Fruit fly (Drosophila melanogaster) whole organism, embryonic: ENCODE results near the gene CG17207.

ENCODE experiments used
- CG10654 ChIP-seq: fragments of 200-800 bp; sonication (Bioruptor generic); optimal IDR thresholded peaks from 2 replicates; lab custom pipeline; 2016; ENCODE audit warnings: missing biosample characterization, missing genetic modification characterization
- CG11696 ChIP-seq: fragments of 200-800 bp; sonication (Bioruptor generic); IDR thresholded peaks from 2 replicates; pipeline ENCODE4 v1.3.6; 2022; ENCODE audit warnings: missing biosample characterization, missing genetic modification characterization
- CG12104 ChIP-seq: fragments of 200-800 bp; sonication (Bioruptor generic); optimal IDR thresholded peaks from 3 replicates; lab custom pipeline; 2016; ENCODE audit warnings: missing biosample characterization, missing genetic modification characterization
- CG12659 ChIP-seq: fragments of 200-800 bp; sonication (Bioruptor generic); optimal IDR thresholded peaks from 3 replicates; lab custom pipeline; 2017; ENCODE audit warnings: mild to moderate bottlenecking, missing biosample characterization, missing genetic modification reagents, missing genetic modification characterization
- CG13287 ChIP-seq: fragments of 200-800 bp; sonication (Bioruptor generic); IDR thresholded peaks from 2 replicates; pipeline ENCODE4 v1.3.6; 2022; ENCODE audit warnings: missing biosample characterization, missing genetic modification characterization; ENCODE audit not compliant: partially characterized antibody
- CG13296 ChIP-seq: fragments of 200-800 bp; sonication (Bioruptor generic); optimal IDR thresholded peaks from 3 replicates; lab custom pipeline; 2018; ENCODE audit warnings: missing biosample characterization, mild to moderate bottlenecking, missing genetic modification characterization
- CG13894 ChIP-seq: fragments of 200-800 bp; sonication (Bioruptor generic); optimal IDR thresholded peaks from 3 replicates; lab custom pipeline; 2018; ENCODE audit warnings: missing biosample characterization, mild to moderate bottlenecking, missing genetic modification characterization, moderate library complexity
- CG15073 ChIP-seq: fragments of 200-800 bp; sonication (Bioruptor generic); optimal IDR thresholded peaks from 2 replicates; lab custom pipeline; 2016; ENCODE audit warnings: missing biosample characterization, missing genetic modification characterization
- CG18764 ChIP-seq: fragments of 200-800 bp; sonication (Bioruptor generic); optimal IDR thresholded peaks from 3 replicates; lab custom pipeline; 2016; ENCODE audit warnings: missing biosample characterization, missing genetic modification characterization
- CG30403 ChIP-seq: fragments of 200-800 bp; sonication (Bioruptor generic); optimal IDR thresholded peaks from 3 replicates; lab custom pipeline; 2016; ENCODE audit warnings: missing biosample characterization, missing genetic modification characterization
- CG34376 ChIP-seq: fragments of 200-800 bp; sonication (Bioruptor generic); optimal IDR thresholded peaks from 2 replicates; lab custom pipeline; 2018; ENCODE audit warnings: missing biosample characterization, mild to moderate bottlenecking, missing genetic modification characterization
- CG4328 ChIP-seq: fragments of 200-800 bp; sonication (Bioruptor generic); optimal IDR thresholded peaks from 3 replicates; lab custom pipeline; 2017; ENCODE audit warnings: missing biosample characterization, missing genetic modification reagents, missing genetic modification characterization
- CG6654 ChIP-seq: fragments of 200-800 bp; sonication (Bioruptor generic); optimal IDR thresholded peaks from 2 replicates; lab custom pipeline; 2017; ENCODE audit warnings: missing biosample characterization, mild to moderate bottlenecking, missing genetic modification characterization
- CG6683 ChIP-seq: fragments of 200-800 bp; sonication (Bioruptor generic); optimal IDR thresholded peaks from 2 replicates; lab custom pipeline; 2017; ENCODE audit warnings: missing biosample characterization, mild to moderate bottlenecking, missing genetic modification characterization, missing genetic modification reagents
- CG8765 ChIP-seq: fragments of 200-800 bp; sonication (Bioruptor generic); IDR thresholded peaks from 2 replicates; pipeline ENCODE4 v1.3.6; 2022; ENCODE audit warnings: missing biosample characterization, missing genetic modification characterization
- CG9817 ChIP-seq: fragments of 200-800 bp; sonication (Bioruptor generic); optimal IDR thresholded peaks from 2 replicates; lab custom pipeline; 2018; ENCODE audit warnings: missing biosample characterization, mild to moderate bottlenecking, missing genetic modification characterization, moderate library complexity
- CTCF ChIP-seq: fragments of 200-800 bp; sonication (Bioruptor generic); optimal IDR thresholded peaks from 2 replicates; lab custom pipeline; 2017; ENCODE audit warnings: missing biosample characterization, mild to moderate bottlenecking, missing genetic modification characterization, moderate library complexity
- CrebB ChIP-seq: fragments of 200-800 bp; sonication (Bioruptor generic); optimal IDR thresholded peaks from 3 replicates; lab custom pipeline; 2018; ENCODE audit warnings: missing biosample characterization, mild to moderate bottlenecking, missing genetic modification characterization
- Dek ChIP-seq: fragments of 200-800 bp; sonication (Bioruptor generic); optimal IDR thresholded peaks from 3 replicates; lab custom pipeline; 2019; ENCODE audit warnings: missing biosample characterization, mild to moderate bottlenecking, missing genetic modification characterization, moderate library complexity
- E2f2 ChIP-seq: fragments of 200-800 bp; sonication (Bioruptor generic); IDR thresholded peaks from 2 replicates; pipeline ENCODE4 v1.3.6; 2022; ENCODE audit warnings: missing biosample characterization, missing genetic modification characterization
- HHEX ChIP-seq: fragments of 200-800 bp; sonication (Bioruptor generic); optimal IDR thresholded peaks from 3 replicates; lab custom pipeline; 2017; ENCODE audit warnings: missing biosample characterization, mild to moderate bottlenecking, missing genetic modification characterization, missing genetic modification reagents
- HmgD ChIP-seq: fragments of 200-800 bp; sonication (Bioruptor generic); optimal IDR thresholded peaks from 3 replicates; lab custom pipeline; 2016; ENCODE audit warnings: missing biosample characterization, missing genetic modification characterization
- Hr3 ChIP-seq: fragments of 200-800 bp; sonication (Bioruptor generic); optimal IDR thresholded peaks from 3 replicates; lab custom pipeline; 2016; ENCODE audit warnings: missing biosample characterization, missing genetic modification characterization
- MTF-1 ChIP-seq: fragments of 200-800 bp; sonication (Bioruptor generic); optimal IDR thresholded peaks from 2 replicates; lab custom pipeline; 2018; ENCODE audit warnings: missing biosample characterization, mild to moderate bottlenecking, missing genetic modification characterization, borderline replicate concordance
- Myb ChIP-seq: fragments of 200-800 bp; sonication (Bioruptor generic); optimal IDR thresholded peaks from 2 replicates; lab custom pipeline; 2016; ENCODE audit warnings: missing biosample characterization, missing genetic modification characterization
- Pdp1 ChIP-seq, 2 experiments: fragments of 200-800 bp; sonication (Bioruptor generic); optimal IDR thresholded peaks; 3 replicates each; lab custom pipeline; 2016; ENCODE audit warnings: missing biosample characterization in 2 of 2, missing genetic modification characterization in 2 of 2, mild to moderate bottlenecking in 1 of 2, moderate library complexity in 1 of 2
- Sry-β ChIP-seq: fragments of 200-800 bp; sonication (Bioruptor generic); optimal IDR thresholded peaks from 2 replicates; lab custom pipeline; 2018; ENCODE audit warnings: missing biosample characterization, mild to moderate bottlenecking, missing genetic modification characterization, moderate library complexity
- Sry-δ ChIP-seq: fragments of 200-800 bp; sonication (Bioruptor generic); optimal IDR thresholded peaks from 2 replicates; lab custom pipeline; 2016; ENCODE audit warnings: missing biosample characterization, missing genetic modification characterization
- Tbp ChIP-seq: fragments of >200 bp; optimal IDR thresholded peaks from 2 replicates; lab custom pipeline; 2018; ENCODE audit warnings: missing biosample characterization, missing genetic modification characterization
- caup ChIP-seq: fragments of 200-800 bp; sonication (Bioruptor generic); optimal IDR thresholded peaks from 3 replicates; lab custom pipeline; 2017; ENCODE audit warnings: missing biosample characterization, mild to moderate bottlenecking, missing genetic modification characterization, moderate library complexity; ENCODE audit not compliant: severe bottlenecking
- cg ChIP-seq: fragments of 200-800 bp; sonication (Bioruptor generic); optimal IDR thresholded peaks from 3 replicates; lab custom pipeline; 2019; ENCODE audit warnings: missing biosample characterization, mild to moderate bottlenecking, missing genetic modification characterization, moderate library complexity
- crp ChIP-seq, 2 experiments: fragments of 200-800 bp; sonication (Bioruptor generic); optimal IDR thresholded peaks; 2 replicates in 1 of 2; 3 replicates in 1 of 2; lab custom pipeline; 2017; ENCODE audit warnings: missing biosample characterization in 2 of 2, missing genetic modification characterization in 2 of 2, mild to moderate bottlenecking in 1 of 2, moderate library complexity in 1 of 2
- da ChIP-seq: fragments of 200-800 bp; sonication (Bioruptor generic); optimal IDR thresholded peaks from 2 replicates; lab custom pipeline; 2016; ENCODE audit warnings: missing biosample characterization, missing genetic modification characterization
- dpn ChIP-seq, 2 experiments: fragments of 200-800 bp; sonication (Bioruptor generic); optimal IDR thresholded peaks; 3 replicates each; lab custom pipeline; 2016; ENCODE audit warnings: missing biosample characterization in 2 of 2, missing genetic modification characterization in 2 of 2
- ems ChIP-seq: fragments of 200-800 bp; sonication (Bioruptor generic); optimal IDR thresholded peaks from 3 replicates; lab custom pipeline; 2016; ENCODE audit warnings: missing biosample characterization, missing genetic modification characterization
- ewg ChIP-seq: fragments of 200-800 bp; sonication (Bioruptor generic); optimal IDR thresholded peaks from 3 replicates; lab custom pipeline; 2017; ENCODE audit warnings: mild to moderate bottlenecking, missing biosample characterization, missing genetic modification reagents, missing genetic modification characterization
- gfzf ChIP-seq: fragments of 200-800 bp; sonication (Bioruptor generic); optimal IDR thresholded peaks from 2 replicates; lab custom pipeline; 2016; ENCODE audit warnings: missing biosample characterization, mild to moderate bottlenecking, missing genetic modification characterization, moderate library complexity
- hkb ChIP-seq, 2 experiments: fragments of 200-800 bp in 1 of 2; fragments of >200 bp in 1 of 2; sonication (Bioruptor generic) in 1 of 2; IDR thresholded peaks in 1 of 2; optimal IDR thresholded peaks in 1 of 2; 2 replicates each; pipeline versions ENCODE4 v1.3.6 to Lab custom; 2017 to 2022; ENCODE audit warnings: missing biosample characterization in 1 of 2, missing genetic modification characterization in 1 of 2
- ind ChIP-seq: fragments of 200-800 bp; sonication (Bioruptor generic); optimal IDR thresholded peaks from 3 replicates; lab custom pipeline; 2016; ENCODE audit warnings: missing biosample characterization, missing genetic modification characterization
- knrl ChIP-seq: fragments of 200-800 bp; sonication (Bioruptor generic); IDR thresholded peaks from 3 replicates; pipeline ENCODE4 v1.3.6; 2022; ENCODE audit warnings: missing biosample characterization, missing genetic modification characterization; ENCODE audit not compliant: partially characterized antibody
- lilli ChIP-seq: fragments of 200-800 bp; sonication (Bioruptor generic); optimal IDR thresholded peaks from 3 replicates; lab custom pipeline; 2016; ENCODE audit warnings: missing biosample characterization, missing genetic modification characterization
- nmo ChIP-seq: fragments of 200-800 bp; sonication (Bioruptor generic); optimal IDR thresholded peaks from 2 replicates; lab custom pipeline; 2018; ENCODE audit warnings: missing biosample characterization, mild to moderate bottlenecking, missing genetic modification characterization, moderate library complexity
- org-1 ChIP-seq: fragments of 200-800 bp; sonication (Bioruptor generic); optimal IDR thresholded peaks from 2 replicates; lab custom pipeline; 2017; ENCODE audit warnings: missing biosample characterization, missing genetic modification characterization
- psq ChIP-seq: fragments of 200-800 bp; sonication (Bioruptor generic); optimal IDR thresholded peaks from 2 replicates; lab custom pipeline; 2017; ENCODE audit warnings: missing biosample characterization, missing genetic modification characterization
- tin ChIP-seq: fragments of 200-800 bp; sonication (Bioruptor generic); optimal IDR thresholded peaks from 3 replicates; lab custom pipeline; 2016; ENCODE audit warnings: missing biosample characterization, missing genetic modification characterization
- toy ChIP-seq: fragments of 200-800 bp; sonication (Bioruptor generic); IDR thresholded peaks from 2 replicates; pipeline ENCODE4 v1.3.6; 2022; ENCODE audit warnings: missing biosample characterization, missing genetic modification characterization
- tup ChIP-seq: fragments of 200-800 bp; sonication (Bioruptor generic); optimal IDR thresholded peaks from 2 replicates; lab custom pipeline; 2016; ENCODE audit warnings: missing biosample characterization, mild to moderate bottlenecking, missing genetic modification characterization, moderate library complexity
- unpg ChIP-seq: fragments of 200-800 bp; sonication (Bioruptor generic); optimal IDR thresholded peaks from 3 replicates; lab custom pipeline; 2018; ENCODE audit warnings: missing biosample characterization, mild to moderate bottlenecking, missing genetic modification characterization, moderate library complexity
- wdn ChIP-seq: fragments of 200-800 bp; sonication (Bioruptor generic); IDR thresholded peaks from 2 replicates; pipeline ENCODE4 v1.3.6; 2022; ENCODE audit warnings: missing biosample characterization, missing genetic modification characterization
- zen ChIP-seq: fragments of 200-800 bp; sonication (Bioruptor generic); optimal IDR thresholded peaks from 3 replicates; lab custom pipeline; 2018; ENCODE audit warnings: missing biosample characterization, mild to moderate bottlenecking, missing genetic modification characterization, moderate library complexity

The CG17207 gene

dm6 chr3R:12433764-12434163, 5.2 kb downstream of the CG17207 start, which contains the start of the genes Aos1 and Srlp (continued):
- TF ChIP-seq Sry-δ (GFP tag; lab: Kevin White, UChicago) (no peak), wdn (no peak), ems (no peak), toy (GFP tag; lab: Robert Waterston, UW) (no peak), ind (GFP tag; lab: Kevin White, UChicago) (peak; percentile 56), psq (GFP tag; lab: Kevin White, UChicago) (no peak), Myb (GFP tag; lab: Kevin White, UChicago) (no peak), CG9817 (tag; lab: Kevin White, UChicago) (peak; percentile 69), CG18764 (peak; percentile 20), knrl (GFP tag; lab: Robert Waterston, UW) (0 out of 3 replicates have a peak, but pooled peaks have one; percentile 36), Sry-β (peak; percentile 98), CTCF (GFP tag; lab: Kevin White, UChicago) (peak; percentile 40), tin (GFP tag; lab: Kevin White, UChicago) (peak; percentile 47), Hr3 (GFP tag; lab: Kevin White, UChicago) (peak; percentile 66), CG13287 (peak; percentile 35; the same call in 1 of the 2 replicates), da (GFP tag; lab: Kevin White, UChicago) (no peak), CG13296 (GFP tag; lab: Kevin White, UChicago) (peak; percentile 54), MTF-1 (GFP tag; lab: Kevin White, UChicago) (no peak), CG10654 (GFP tag; lab: Kevin White, UChicago) (peak; percentile 24), dpn (GFP tag; optimal IDR thresholded peaks at IDR 0.05; lab: Kevin White, UChicago) (peak in 1 of 2 experiments; percentile 45), Dek (tag; lab: Kevin White, UChicago) (peak; percentile 63), tup (GFP tag; lab: Kevin White, UChicago) (no peak), lilli (GFP tag; lab: Kevin White, UChicago) (peak; percentile 8), gfzf (GFP tag; lab: Kevin White, UChicago) (peak; percentile 74), CG8765 (GFP tag; lab: Robert Waterston, UW) (no peak), crp (GFP tag; optimal IDR thresholded peaks at IDR 0.05; lab: Kevin White, UChicago) (no peak), nmo (GFP tag; lab: Kevin White, UChicago) (peak; percentile 77), CG30403 (peak; percentile 73), ewg (GFP tag; lab: Kevin White, UChicago) (peak; percentile 1), HmgD (GFP tag; lab: Kevin White, UChicago) (no peak), CG15073 (GFP tag; lab: Kevin White, UChicago) (no peak), CG12104 (GFP tag; lab: Kevin White, UChicago) (peak; percentile 30), unpg (peak; percentile 58), CG6654 (no peak), E2f2 (GFP tag; lab: Robert Waterston, UW) (peak; percentile 69), CrebB (tag; lab: Kevin White, UChicago) (no peak), caup (GFP tag; lab: Kevin White, UChicago) (no peak), cg (GFP tag; lab: Kevin White, UChicago) (no peak), HHEX (peak; percentile 17), CG12659 (peak; percentile 81), CG11696 (GFP tag; lab: Robert Waterston, UW) (no peak), zen (peak; percentile 63), CG34376 (GFP tag; lab: Kevin White, UChicago) (peak; percentile 17), Pdp1 (GFP tag; optimal IDR thresholded peaks at IDR 0.05; lab: Kevin White, UChicago) (peak in 1 of 2 experiments; percentile 27), Tbp (GFP tag; lab: Kevin White, UChicago) (no peak), CG13894 (tag; lab: Kevin White, UChicago) (peak; percentile 63), hkb (optimal IDR thresholded peaks at IDR 0.05; lab: Kevin White, UChicago) (no peak), hkb (GFP tag; IDR thresholded peaks at IDR 0.05; lab: Robert Waterston, UW) (no peak), org-1 (GFP tag; lab: Kevin White, UChicago) (no peak), CG4328 (GFP tag; lab: Kevin White, UChicago) (peak; percentile 12), CG6683 (GFP tag; lab: Kevin White, UChicago) (peak; percentile 3)
